Fruit fly (Drosophila melanogaster) whole organism, prepupa: ENCODE measurements around the gene CG16953.

ENCODE experiments used
- Blimp-1 ChIP-seq: fragments of 200-800 bp; sonication (Bioruptor generic); optimal IDR thresholded peaks from 3 replicates; lab custom pipeline; 2017; ENCODE audit warnings: missing biosample characterization, missing genetic modification characterization, mild to moderate bottlenecking, moderate library complexity, missing genetic modification reagents
- CG10631 ChIP-seq: fragments of 200-800 bp; sonication (Bioruptor generic); optimal IDR thresholded peaks from 2 replicates; lab custom pipeline; 2016; ENCODE audit warnings: missing biosample characterization, missing genetic modification characterization
- CG10669 ChIP-seq: fragments of 200-800 bp; sonication (Bioruptor generic); optimal IDR thresholded peaks from 3 replicates; lab custom pipeline; 2018; ENCODE audit warnings: missing biosample characterization, mild to moderate bottlenecking, missing genetic modification characterization, moderate library complexity
- CG11294 ChIP-seq: fragments of 200-800 bp; sonication (Bioruptor generic); IDR thresholded peaks from 2 replicates; pipeline ENCODE4 v1.3.6; 2022; ENCODE audit warnings: missing biosample characterization, missing genetic modification characterization
- CG11762 ChIP-seq: fragments of 200-800 bp; sonication (Bioruptor generic); optimal IDR thresholded peaks from 3 replicates; lab custom pipeline; 2016; ENCODE audit warnings: missing biosample characterization, missing genetic modification characterization; ENCODE audit not compliant: insufficient read depth
- CG11902 ChIP-seq: fragments of 200-800 bp; sonication (Bioruptor generic); optimal IDR thresholded peaks from 3 replicates; lab custom pipeline; 2016; ENCODE audit warnings: missing biosample characterization, missing genetic modification characterization
- CG1621 ChIP-seq: fragments of 200-800 bp; sonication (Bioruptor generic); optimal IDR thresholded peaks from 3 replicates; lab custom pipeline; 2018; ENCODE audit warnings: missing biosample characterization, mild to moderate bottlenecking, missing genetic modification characterization
- CG16779 ChIP-seq: fragments of 200-800 bp; sonication (Bioruptor generic); optimal IDR thresholded peaks from 3 replicates; lab custom pipeline; 2017; ENCODE audit warnings: missing biosample characterization, mild to moderate bottlenecking, missing genetic modification characterization
- CG31627 ChIP-seq: fragments of 200-800 bp; sonication (Bioruptor generic); optimal IDR thresholded peaks from 3 replicates; lab custom pipeline; 2016; ENCODE audit warnings: missing biosample characterization, missing genetic modification characterization
- CG34406 ChIP-seq: fragments of 200-800 bp; sonication (Bioruptor generic); optimal IDR thresholded peaks from 3 replicates; lab custom pipeline; 2016; ENCODE audit warnings: missing biosample characterization, missing genetic modification characterization
- CG3919 ChIP-seq: fragments of 200-800 bp; sonication (Bioruptor generic); optimal IDR thresholded peaks from 3 replicates; lab custom pipeline; 2016; ENCODE audit warnings: missing biosample characterization, missing genetic modification characterization
- CG4318 ChIP-seq: fragments of 200-800 bp; sonication (Bioruptor generic); optimal IDR thresholded peaks from 3 replicates; lab custom pipeline; 2017; ENCODE audit warnings: missing biosample characterization, mild to moderate bottlenecking, missing genetic modification characterization
- CG6276 ChIP-seq: fragments of 200-800 bp; sonication (Bioruptor generic); optimal IDR thresholded peaks from 2 replicates; lab custom pipeline; 2017; ENCODE audit warnings: missing biosample characterization, mild to moderate bottlenecking, missing genetic modification characterization
- CG6792 ChIP-seq: fragments of 200-800 bp; sonication (Bioruptor generic); optimal IDR thresholded peaks from 3 replicates; lab custom pipeline; 2016; ENCODE audit warnings: missing biosample characterization, missing genetic modification characterization
- CG6854 ChIP-seq: fragments of 200-800 bp; sonication (Bioruptor generic); optimal IDR thresholded peaks from 2 replicates; lab custom pipeline; 2017; ENCODE audit warnings: missing biosample characterization, mild to moderate bottlenecking, missing genetic modification characterization
- CG7368 ChIP-seq: fragments of 200-800 bp; sonication (Bioruptor generic); optimal IDR thresholded peaks from 3 replicates; lab custom pipeline; 2016; ENCODE audit warnings: missing biosample characterization, missing genetic modification characterization
- CG8119 ChIP-seq: fragments of 200-800 bp; sonication (Bioruptor generic); IDR thresholded peaks from 3 replicates; pipeline ENCODE4 v1.3.6; 2022; ENCODE audit warnings: missing biosample characterization, missing genetic modification characterization
- CG8319 ChIP-seq: fragments of 200-800 bp; sonication (Bioruptor generic); optimal IDR thresholded peaks from 3 replicates; lab custom pipeline; 2016; ENCODE audit warnings: missing biosample characterization, missing genetic modification characterization
- CG8632 ChIP-seq: fragments of 200-800 bp; sonication (Bioruptor generic); optimal IDR thresholded peaks from 3 replicates; lab custom pipeline; 2016; ENCODE audit warnings: missing biosample characterization, missing genetic modification characterization
- CG9139 ChIP-seq: fragments of 200-800 bp; sonication (Bioruptor generic); optimal IDR thresholded peaks from 3 replicates; lab custom pipeline; 2017; ENCODE audit warnings: missing biosample characterization, mild to moderate bottlenecking, missing genetic modification characterization
- Eip75B ChIP-seq: fragments of 200-800 bp; sonication (Bioruptor generic); optimal IDR thresholded peaks from 3 replicates; lab custom pipeline; 2016; ENCODE audit warnings: missing biosample characterization, missing genetic modification characterization
- Eip78C ChIP-seq: fragments of 200-800 bp; sonication (Bioruptor generic); peaks from one replicate; lab custom pipeline; 2016; ENCODE audit warnings: missing biosample characterization, missing genetic modification characterization
- Eip93F ChIP-seq: fragments of 200-800 bp; sonication (Bioruptor generic); optimal IDR thresholded peaks from 2 replicates; lab custom pipeline; 2016; ENCODE audit warnings: missing biosample characterization, mild to moderate bottlenecking, missing genetic modification characterization
- Ets21C ChIP-seq: fragments of 200-800 bp; sonication (Bioruptor generic); optimal IDR thresholded peaks from 3 replicates; lab custom pipeline; 2016; ENCODE audit warnings: missing biosample characterization, missing genetic modification characterization
- Ets96B ChIP-seq: fragments of 200-800 bp; optimal IDR thresholded peaks from 2 replicates; lab custom pipeline; 2019; ENCODE audit warnings: missing biosample characterization, mild to moderate bottlenecking, missing genetic modification characterization, moderate library complexity
- Gug ChIP-seq: fragments of 200-800 bp; sonication (Bioruptor generic); IDR thresholded peaks from 2 replicates; pipeline ENCODE4 v1.3.6; 2022; ENCODE audit warnings: missing biosample characterization, missing genetic modification characterization
- Hr38 ChIP-seq: sonication (Bioruptor generic); optimal IDR thresholded peaks from 2 replicates; lab custom pipeline; 2016; ENCODE audit warnings: missing biosample characterization, missing genetic modification characterization
- Hr39 ChIP-seq: fragments of 200-800 bp; sonication (Bioruptor generic); optimal IDR thresholded peaks from 2 replicates; lab custom pipeline; 2016; ENCODE audit warnings: missing biosample characterization, missing genetic modification characterization
- Hr4 ChIP-seq: fragments of 200-800 bp; sonication (Bioruptor generic); optimal IDR thresholded peaks from 3 replicates; lab custom pipeline; 2016; ENCODE audit warnings: missing biosample characterization, missing genetic modification characterization
- Lpt ChIP-seq: fragments of 200-800 bp; sonication (Bioruptor generic); optimal IDR thresholded peaks from 3 replicates; lab custom pipeline; 2016; ENCODE audit warnings: missing biosample characterization, missing genetic modification characterization
- Met ChIP-seq: fragments of 200-800 bp; sonication (Bioruptor generic); optimal IDR thresholded peaks from 3 replicates; lab custom pipeline; 2016; ENCODE audit warnings: missing biosample characterization, missing genetic modification characterization
- OdsH ChIP-seq: fragments of 200-800 bp; sonication (Bioruptor generic); optimal IDR thresholded peaks from 3 replicates; lab custom pipeline; 2016; ENCODE audit warnings: missing biosample characterization, missing genetic modification characterization
- Smox ChIP-seq: fragments of 200-800 bp; sonication (Bioruptor generic); optimal IDR thresholded peaks from 3 replicates; lab custom pipeline; 2016; ENCODE audit warnings: missing biosample characterization, missing genetic modification characterization
- Sox102F ChIP-seq: fragments of 200-800 bp; sonication (Bioruptor generic); optimal IDR thresholded peaks from 2 replicates; lab custom pipeline; 2016; ENCODE audit warnings: missing biosample characterization, mild to moderate bottlenecking, missing genetic modification characterization
- Sox14 ChIP-seq: fragments of 200-800 bp; sonication (Bioruptor generic); optimal IDR thresholded peaks from 3 replicates; lab custom pipeline; 2016; ENCODE audit warnings: missing biosample characterization, missing genetic modification characterization
- Sox15 ChIP-seq: fragments of 200-800 bp; sonication (Bioruptor generic); optimal IDR thresholded peaks from 3 replicates; lab custom pipeline; 2016; ENCODE audit warnings: missing biosample characterization, missing genetic modification characterization
- achi ChIP-seq: fragments of 200-800 bp; sonication (Bioruptor generic); optimal IDR thresholded peaks from 3 replicates; lab custom pipeline; 2016; ENCODE audit warnings: missing biosample characterization, missing genetic modification characterization
- dac ChIP-seq: fragments of 200-800 bp; sonication (Bioruptor generic); optimal IDR thresholded peaks from 2 replicates; lab custom pipeline; 2017; ENCODE audit warnings: missing biosample characterization, mild to moderate bottlenecking, missing genetic modification characterization
- dsx ChIP-seq: fragments of 200-800 bp; optimal IDR thresholded peaks from 3 replicates; lab custom pipeline; 2019; ENCODE audit warnings: missing biosample characterization, mild to moderate bottlenecking, missing genetic modification characterization, moderate library complexity; ENCODE audit not compliant: poor library complexity, severe bottlenecking
- eg ChIP-seq: fragments of 200-800 bp; sonication (Bioruptor generic); IDR thresholded peaks from 3 replicates; pipeline ENCODE4 v1.3.6; 2022; ENCODE audit warnings: missing biosample characterization, missing genetic modification characterization
- esn ChIP-seq: fragments of 200-800 bp; sonication (Bioruptor generic); optimal IDR thresholded peaks from 2 replicates; lab custom pipeline; 2016; ENCODE audit warnings: missing biosample characterization, mild to moderate bottlenecking, missing genetic modification characterization, moderate library complexity
- fd59A ChIP-seq: fragments of 200-800 bp; sonication (Bioruptor generic); optimal IDR thresholded peaks from 2 replicates; lab custom pipeline; 2017; ENCODE audit warnings: missing biosample characterization, mild to moderate bottlenecking, missing genetic modification characterization, missing genetic modification reagents
- fd85E ChIP-seq: fragments of 200-800 bp; sonication (Bioruptor generic); optimal IDR thresholded peaks from 3 replicates; lab custom pipeline; 2016; ENCODE audit warnings: missing biosample characterization, missing genetic modification characterization
- fkh ChIP-seq: fragments of 200-800 bp; sonication (Bioruptor generic); optimal IDR thresholded peaks from 3 replicates; lab custom pipeline; 2017; ENCODE audit warnings: missing biosample characterization, mild to moderate bottlenecking, missing genetic modification characterization, moderate library complexity
- lz ChIP-seq: fragments of 200-800 bp; sonication (Bioruptor generic); optimal IDR thresholded peaks from 3 replicates; lab custom pipeline; 2016; ENCODE audit warnings: missing biosample characterization, missing genetic modification characterization
- net ChIP-seq: fragments of 200-800 bp; sonication (Bioruptor generic); optimal IDR thresholded peaks from 3 replicates; lab custom pipeline; 2016; ENCODE audit warnings: missing biosample characterization, missing genetic modification characterization
- pdm3 ChIP-seq: fragments of 200-800 bp; sonication (Bioruptor generic); optimal IDR thresholded peaks from 3 replicates; lab custom pipeline; 2016; ENCODE audit warnings: missing biosample characterization, missing genetic modification characterization
- salr ChIP-seq, 2 experiments: fragments of 200-800 bp; sonication (Bioruptor generic); optimal IDR thresholded peaks; 3 replicates each; lab custom pipeline; 2016 to 2018; ENCODE audit warnings: missing biosample characterization in 2 of 2, missing genetic modification characterization in 2 of 2, mild to moderate bottlenecking in 1 of 2
- spab ChIP-seq: fragments of 200-800 bp; sonication (Bioruptor generic); optimal IDR thresholded peaks from 2 replicates; lab custom pipeline; 2017; ENCODE audit warnings: missing biosample characterization, mild to moderate bottlenecking, missing genetic modification characterization, missing genetic modification reagents
- ss ChIP-seq, 2 experiments: fragments of 200-800 bp; sonication (Bioruptor generic); optimal IDR thresholded peaks; 2 replicates in 1 of 2; 3 replicates in 1 of 2; lab custom pipeline; 2017 to 2018; ENCODE audit warnings: mild to moderate bottlenecking in 2 of 2, missing biosample characterization in 2 of 2, missing genetic modification characterization in 2 of 2, moderate library complexity in 1 of 2
- svp ChIP-seq: fragments of 200-800 bp; sonication (Bioruptor generic); peaks from one replicate; lab custom pipeline; 2016; ENCODE audit warnings: missing biosample characterization, missing genetic modification characterization
- topi ChIP-seq: fragments of 200-800 bp; sonication (Bioruptor generic); optimal IDR thresholded peaks from 3 replicates; lab custom pipeline; 2016; ENCODE audit warnings: missing biosample characterization, missing genetic modification characterization
- vri ChIP-seq: fragments of 200-800 bp; sonication (Bioruptor generic); optimal IDR thresholded peaks from 3 replicates; lab custom pipeline; 2016; ENCODE audit warnings: missing biosample characterization, mild to moderate bottlenecking, missing genetic modification characterization

CG16953 gene

DNA sequence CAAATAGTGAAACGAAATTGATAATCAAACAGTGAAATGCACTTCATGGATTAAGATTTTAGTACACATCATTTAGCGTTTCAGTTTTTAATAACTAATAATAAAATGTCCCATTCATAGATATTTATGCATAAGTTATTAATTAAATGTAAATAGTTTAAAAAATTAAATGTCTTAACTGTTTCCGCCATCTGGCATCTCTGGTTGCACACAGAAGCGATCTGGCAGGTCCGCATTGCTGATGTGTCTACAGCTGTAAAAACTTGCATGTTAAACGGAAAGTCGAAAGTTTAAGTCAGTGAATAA lies 2.8 kb upstream of the CG16953 start, which contains the start of gene Srp72:
TSS of gene Srp72 (plus strand) at position 232 of the 306 bp plus-strand sequence.
- TF ChIP-seq Blimp-1 (GFP tag; lab: Kevin White, UChicago) (no peak), CG6276 (GFP tag; lab: Kevin White, UChicago) (no peak), svp (GFP tag; lab: Kevin White, UChicago) (peak; percentile 81), CG7368 (peak; percentile 35), Sox102F (GFP tag; lab: Kevin White, UChicago) (peak; percentile 20), Sox15 (GFP tag; lab: Kevin White, UChicago) (peak; percentile 40), Gug (peak; percentile 36; the same call in 1 of the 2 replicates), net (GFP tag; lab: Kevin White, UChicago) (no peak), lz (GFP tag; lab: Kevin White, UChicago) (peak; percentile 55), CG1621 (tag; lab: Kevin White, UChicago) (no peak), fd59A (GFP tag; lab: Kevin White, UChicago) (no peak), fd85E (GFP tag; lab: Kevin White, UChicago) (no peak), Met (peak; percentile 55), CG8319 (GFP tag; lab: Kevin White, UChicago) (peak; percentile 54), Ets21C (GFP tag; lab: Kevin White, UChicago) (peak; percentile 0), Eip75B (peak; percentile 40), CG3919 (peak; percentile 52), CG10669 (GFP tag; lab: Kevin White, UChicago) (peak; percentile 41), CG31627 (peak; percentile 43), CG8632 (GFP tag; lab: Kevin White, UChicago) (peak; percentile 29), CG6792 (GFP tag; lab: Kevin White, UChicago) (peak; percentile 6), Sox14 (GFP tag; lab: Kevin White, UChicago) (peak; percentile 26), eg (GFP tag; lab: Robert Waterston, UW) (peak; percentile 49; the same call in 1 of the 3 replicates), OdsH (GFP tag; lab: Kevin White, UChicago) (peak; percentile 54), CG11762 (GFP tag; lab: Kevin White, UChicago) (no peak), Hr4 (GFP tag; lab: Kevin White, UChicago) (peak; percentile 59), CG9139 (GFP tag; lab: Kevin White, UChicago) (no peak), CG10631 (GFP tag; lab: Kevin White, UChicago) (peak; percentile 48), esn (GFP tag; lab: Kevin White, UChicago) (peak; percentile 60), Eip93F (GFP tag; lab: Kevin White, UChicago) (peak; percentile 30), Lpt (GFP tag; lab: Kevin White, UChicago) (peak; percentile 35), CG8119 (GFP tag; lab: Robert Waterston, UW) (peak; percentile 58; the same call in 1 of the 3 replicates), CG34406 (GFP tag; lab: Kevin White, UChicago) (peak; percentile 44), dac (no peak), topi (peak; percentile 45), vri (GFP tag; lab: Kevin White, UChicago) (no peak), fkh (GFP tag; lab: Kevin White, UChicago) (peak; percentile 13), Hr39 (GFP tag; lab: Kevin White, UChicago) (peak; percentile 45), CG16779 (tag; lab: Kevin White, UChicago) (no peak), salr (GFP tag; optimal IDR thresholded peaks at IDR 0.05; lab: Kevin White, UChicago) (no peak), spab (GFP tag; lab: Kevin White, UChicago) (no peak), dsx (GFP tag; lab: Kevin White, UChicago) (no peak), Hr38 (GFP tag; lab: Kevin White, UChicago) (no peak), CG11294 (GFP tag; lab: Robert Waterston, UW) (peak; percentile 8; the same call in 1 of the 2 replicates), Smox (GFP tag; lab: Kevin White, UChicago) (peak; percentile 53), CG11902 (GFP tag; lab: Kevin White, UChicago) (peak; percentile 46), pdm3 (GFP tag; lab: Kevin White, UChicago) (peak; percentile 55), CG6854 (GFP tag; lab: Kevin White, UChicago) (no peak), Eip78C (GFP tag; lab: Kevin White, UChicago) (peak; percentile 77), Ets96B (tag; lab: Kevin White, UChicago) (no peak), achi (peak; percentile 56), ss (GFP tag; optimal IDR thresholded peaks at IDR 0.05; lab: Kevin White, UChicago) (peak in 1 of 2 experiments; percentile 15), CG4318 (GFP tag; lab: Kevin White, UChicago) (no peak)
